Worm (Caenorhabditis elegans) whole organism, L4/young adult: ENCODE measurements around the gene his-16.
"Not testable (repeated sequence)": the region's sequence is repeated elsewhere in the genome, so short reads cannot be mapped to it uniquely, and the experiment has no call there.

ENCODE experiments used
- W03F9.2 ChIP-seq: fragments of 150-350 bp; optimal IDR thresholded peaks from 2 replicates; lab custom pipeline; 2014; ENCODE audit warnings: missing biosample characterization, missing genetic modification characterization
- dao-5 ChIP-seq: sonication (generic microtip); optimal IDR thresholded peaks from 2 replicates; lab custom pipeline; 2016; ENCODE audit warnings: missing genotype, missing genetic modification characterization, moderate library complexity, missing compliant biosample characterization
- him-1 ChIP-seq: sonication (generic microtip); optimal IDR thresholded peaks from 2 replicates; lab custom pipeline; 2016; ENCODE audit warnings: missing genotype, missing genetic modification reagents, missing genetic modification characterization, missing compliant biosample characterization

his-16 gene

DNA sequence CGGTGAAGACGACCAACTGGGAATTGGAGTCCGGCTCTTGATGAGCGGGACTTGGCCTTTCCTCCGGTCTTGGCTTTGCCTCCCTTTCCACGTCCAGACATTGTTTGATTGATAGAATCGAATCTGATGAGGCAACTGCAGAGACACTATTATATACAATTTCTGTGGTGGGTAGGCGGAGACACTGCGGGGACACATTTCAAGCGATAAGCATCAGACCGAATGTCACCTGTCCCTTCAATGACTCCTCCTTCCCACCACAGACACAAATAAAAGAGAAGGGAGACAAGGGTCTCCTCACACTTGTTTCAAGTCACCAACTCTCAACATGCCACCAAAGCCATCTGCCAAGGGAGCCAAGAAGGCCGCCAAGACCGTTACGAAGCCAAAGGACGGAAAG is at the start of gene his-16:
Gene his-16 (minus strand): TSS at position 101 of the 400 bp plus-strand sequence.
- TF ChIP-seq him-1; dao-5 (tag; lab: Kevin White, UChicago); W03F9.2 (tag; lab: Kevin White, UChicago): not testable (repeated sequence)

DNA sequence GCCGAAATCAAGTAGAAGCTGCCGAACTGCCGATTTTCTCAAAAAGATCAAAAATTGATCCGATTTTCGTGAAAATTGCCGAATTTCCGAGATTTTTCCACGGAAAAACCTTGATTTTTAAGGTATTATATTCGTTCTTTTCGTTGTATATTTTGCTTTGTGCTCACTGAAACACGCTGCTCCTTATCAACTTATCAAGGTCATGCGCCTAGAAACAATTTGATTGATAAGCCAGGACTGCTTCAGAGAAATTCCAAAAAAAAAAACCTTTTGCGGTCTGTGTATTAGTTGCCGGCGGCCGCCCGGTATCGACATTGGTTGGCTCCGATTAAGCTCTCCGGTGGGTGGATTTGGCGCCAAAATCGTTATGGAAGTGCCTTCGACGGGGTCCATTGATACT is 44.5 kb upstream of the his-16 start:
- no peak for TF ChIP-seq W03F9.2 (tag; lab: Kevin White, UChicago)

DNA sequence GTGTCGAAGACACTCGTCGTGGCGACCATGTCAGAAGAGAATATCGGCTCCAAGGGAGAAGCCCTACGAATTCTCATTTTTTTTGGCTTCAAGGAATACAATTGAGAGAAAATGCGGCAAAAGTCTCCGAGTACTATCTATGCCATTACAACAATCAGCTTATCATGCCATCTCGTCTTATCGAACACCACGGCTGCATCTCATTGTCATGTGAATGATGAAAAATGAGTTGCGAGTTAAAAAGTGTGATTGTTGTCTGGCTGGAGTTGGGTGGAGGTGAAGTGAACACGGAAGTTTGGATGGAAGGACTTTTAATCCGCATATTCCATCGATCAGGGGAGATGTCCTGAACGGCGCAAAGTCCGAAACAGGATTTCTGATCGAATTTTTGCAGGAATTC is 43.0 kb upstream of the his-16 start:
- TF ChIP-seq W03F9.2 (tag; lab: Kevin White, UChicago) = no peak
- TF ChIP-seq dao-5 (tag; lab: Kevin White, UChicago) = no peak

DNA sequence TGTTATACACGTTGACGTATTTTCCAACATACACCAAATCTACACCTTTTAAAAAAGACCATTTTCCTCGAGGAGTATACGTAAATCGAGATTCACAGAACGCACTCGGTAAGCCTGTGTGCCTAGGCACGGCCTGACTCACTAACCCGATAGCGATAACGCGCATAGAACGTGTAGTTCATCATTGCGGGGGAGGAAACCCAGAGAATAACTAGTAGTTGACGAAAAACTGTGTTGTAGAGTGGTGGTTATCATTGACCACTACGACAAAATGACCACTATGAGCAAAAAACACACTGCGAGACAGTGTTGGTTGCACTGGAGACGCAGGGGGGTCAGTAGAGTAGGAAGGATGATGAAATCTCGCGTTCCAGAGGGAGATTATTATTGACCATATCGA is 41.9 kb upstream of the his-16 start:
- TF ChIP-seq him-1 (no peak), dao-5 (tag; lab: Kevin White, UChicago) (no peak), W03F9.2 (tag; lab: Kevin White, UChicago) (no peak)

DNA sequence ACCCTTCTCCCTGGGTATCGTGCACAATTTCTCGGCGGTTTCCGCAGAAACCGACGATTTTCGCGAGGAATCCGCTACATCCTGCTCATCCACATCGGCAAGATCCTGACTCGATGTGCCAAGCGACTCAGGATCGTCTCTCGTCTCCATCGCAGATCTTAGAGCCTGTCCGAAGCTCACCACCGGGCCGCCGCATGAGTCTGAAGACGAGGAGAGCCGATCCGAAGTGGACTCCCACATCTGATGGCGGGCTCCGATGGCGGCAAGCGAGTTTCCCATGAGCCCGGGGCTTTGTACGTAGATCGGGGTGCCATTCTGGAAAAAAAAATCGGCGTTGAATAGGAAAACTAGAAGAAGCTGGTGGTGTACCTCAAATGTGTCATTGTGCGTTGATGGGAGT is 40.4 kb upstream of the his-16 start:
- TF ChIP-seq dao-5 (tag; lab: Kevin White, UChicago) = no peak
- no peak for TF ChIP-seq him-1
- TF ChIP-seq W03F9.2 (tag; lab: Kevin White, UChicago) = no peak

DNA sequence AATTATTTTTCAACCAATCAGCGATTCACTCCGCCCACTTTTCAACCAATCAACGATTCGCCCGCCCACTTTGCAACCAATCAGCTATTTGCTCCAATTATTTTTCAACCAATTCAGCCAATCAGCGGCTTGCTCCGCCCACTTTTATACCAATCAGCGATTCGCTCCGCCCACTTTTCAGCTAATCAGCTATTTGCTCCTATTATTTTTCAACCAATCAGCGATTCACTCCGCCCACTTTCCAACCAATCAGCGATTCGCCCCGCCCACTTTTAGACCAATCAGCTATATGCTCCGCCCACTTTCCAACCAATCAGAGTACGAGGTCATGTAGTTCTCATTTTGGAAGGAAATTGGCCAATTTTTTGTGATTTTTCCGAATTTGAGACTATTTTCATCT is 37.4 kb upstream of the his-16 start:
- no peak for TF ChIP-seq dao-5 (tag; lab: Kevin White, UChicago)

DNA sequence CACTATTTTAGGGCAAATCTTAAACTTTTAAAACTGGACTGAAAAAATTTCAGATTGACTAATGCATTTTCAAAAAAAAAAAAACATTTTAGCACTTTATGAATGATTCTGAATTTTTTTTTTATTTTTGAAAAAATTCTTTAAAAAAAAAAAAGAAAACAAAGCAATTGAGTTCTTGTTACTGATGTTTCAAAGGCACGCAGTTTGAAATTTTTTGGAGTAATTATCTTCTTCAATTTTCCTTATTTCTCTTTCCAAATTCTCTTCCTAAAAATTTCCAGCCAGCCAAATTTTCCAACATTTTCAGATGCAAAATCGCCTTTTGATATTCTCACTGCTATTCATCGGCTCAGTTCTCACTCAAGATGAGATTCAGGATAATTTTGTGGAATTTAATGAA is 34.1 kb upstream of the his-16 start, which contains the start of gene F08G2.8:
Gene F08G2.8 (plus strand): TSS at position 301 of the 400 bp plus-strand sequence.
- no peak for TF ChIP-seq W03F9.2 (tag; lab: Kevin White, UChicago)
- no peak for TF ChIP-seq dao-5 (tag; lab: Kevin White, UChicago)
- no peak for TF ChIP-seq him-1

DNA sequence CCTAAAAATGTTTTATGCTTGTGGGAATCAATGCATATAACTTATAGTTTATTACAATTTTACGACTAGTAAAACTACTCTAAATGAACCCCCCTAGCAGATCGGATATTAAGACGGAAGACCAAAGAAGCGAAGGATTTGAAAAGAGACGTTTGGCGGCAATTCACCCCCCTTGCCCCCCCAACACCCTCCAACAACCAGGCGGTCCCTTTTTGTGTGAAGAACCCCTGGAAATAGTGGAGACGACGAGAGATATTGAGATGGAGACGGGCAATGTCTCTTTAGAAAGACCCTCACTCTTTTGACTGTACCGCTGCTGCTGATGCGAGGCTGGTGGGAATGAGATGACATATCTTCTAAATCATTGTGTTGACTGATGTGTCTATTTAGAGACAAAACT is 29.4 kb upstream of the his-16 start:
- TF ChIP-seq dao-5 (tag; lab: Kevin White, UChicago) (no peak), him-1 (no peak)

DNA sequence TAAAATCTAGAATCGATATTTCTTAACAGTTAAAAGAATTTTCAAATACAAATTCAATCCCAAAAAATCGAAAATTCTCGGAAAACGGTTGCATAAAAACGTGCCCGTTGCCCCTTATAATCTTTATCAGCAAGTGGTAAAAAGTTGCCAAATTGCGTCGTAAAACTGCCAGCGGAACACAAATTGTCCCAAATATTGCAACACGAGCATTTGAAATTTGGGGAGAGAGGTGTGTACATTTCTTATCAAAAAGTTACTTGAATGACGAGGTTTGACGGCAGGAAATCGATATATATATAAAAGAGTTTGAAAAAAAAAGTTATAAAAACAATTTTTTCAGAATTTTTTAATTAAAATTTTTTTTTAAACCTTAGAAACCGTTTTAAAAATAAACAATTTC is 28.1 kb upstream of the his-16 start:
- no peak for TF ChIP-seq W03F9.2 (tag; lab: Kevin White, UChicago)
- no peak for TF ChIP-seq dao-5 (tag; lab: Kevin White, UChicago)
- no peak for TF ChIP-seq him-1

DNA sequence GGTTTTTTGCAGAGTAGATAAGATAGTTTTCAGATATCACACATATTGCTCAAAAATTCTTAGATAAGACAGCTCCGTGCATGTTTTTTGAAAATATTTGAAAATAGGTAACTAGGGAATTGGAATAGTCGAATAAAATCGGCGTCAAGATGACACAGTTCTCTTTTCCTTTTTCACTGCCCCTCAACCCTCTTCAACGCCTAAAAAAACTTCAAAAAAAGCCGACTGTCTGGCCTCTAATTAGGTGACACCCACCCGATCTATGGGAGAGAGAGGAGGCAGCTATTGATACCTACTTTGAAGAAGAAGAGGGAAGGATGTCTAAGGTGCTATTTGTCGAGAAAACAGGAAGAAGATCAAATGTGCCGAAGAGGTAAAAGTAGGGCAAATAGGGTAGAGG is 24.4 kb upstream of the his-16 start:
- TF ChIP-seq him-1 = no peak
- no peak for TF ChIP-seq dao-5 (tag; lab: Kevin White, UChicago)
- TF ChIP-seq W03F9.2 (tag; lab: Kevin White, UChicago) = no peak

DNA sequence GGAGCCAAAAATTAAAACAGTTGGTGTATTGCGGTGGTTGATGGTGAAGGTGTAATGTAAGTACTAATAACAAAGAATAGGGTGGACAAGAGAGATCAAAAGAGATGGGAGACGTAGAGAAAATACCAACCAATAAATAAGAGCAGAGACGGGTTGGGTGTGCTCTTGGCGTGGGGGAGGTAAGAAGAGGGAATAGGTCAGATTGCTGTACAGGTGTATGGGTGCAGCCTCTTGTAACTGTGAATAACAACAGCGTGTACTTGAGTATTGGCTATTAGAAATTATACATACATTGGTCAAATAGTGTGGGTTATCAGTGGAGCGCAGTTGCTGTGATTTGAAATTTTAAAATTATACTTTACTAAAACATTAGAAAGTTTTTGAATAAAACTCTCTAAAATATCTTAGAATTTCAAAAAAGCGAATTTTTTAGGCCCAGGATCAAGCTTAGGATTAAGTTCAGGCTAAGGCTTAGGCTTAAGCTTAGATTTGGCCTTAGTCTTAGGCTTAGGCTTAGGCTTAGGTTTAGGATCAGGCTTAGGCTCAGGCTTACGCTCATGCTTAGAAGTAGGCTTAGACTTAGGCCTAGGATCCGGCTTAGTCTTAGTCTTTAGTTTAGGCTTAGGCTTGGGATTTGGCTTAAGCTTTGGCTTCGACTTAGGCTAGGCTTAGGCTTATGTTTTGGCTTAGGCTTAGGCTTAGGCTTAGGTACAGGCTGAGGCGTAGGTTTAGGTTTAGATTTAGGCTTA is 23.3 kb upstream of the his-16 start, which contains the start of gene F08G2.7:
Gene F08G2.7 (minus strand): TSS at position 51 of the 749 bp plus-strand sequence.
- no peak for TF ChIP-seq W03F9.2 (tag; lab: Kevin White, UChicago)
- TF ChIP-seq him-1 = no peak
- TF ChIP-seq dao-5 (tag; lab: Kevin White, UChicago) = no peak

DNA sequence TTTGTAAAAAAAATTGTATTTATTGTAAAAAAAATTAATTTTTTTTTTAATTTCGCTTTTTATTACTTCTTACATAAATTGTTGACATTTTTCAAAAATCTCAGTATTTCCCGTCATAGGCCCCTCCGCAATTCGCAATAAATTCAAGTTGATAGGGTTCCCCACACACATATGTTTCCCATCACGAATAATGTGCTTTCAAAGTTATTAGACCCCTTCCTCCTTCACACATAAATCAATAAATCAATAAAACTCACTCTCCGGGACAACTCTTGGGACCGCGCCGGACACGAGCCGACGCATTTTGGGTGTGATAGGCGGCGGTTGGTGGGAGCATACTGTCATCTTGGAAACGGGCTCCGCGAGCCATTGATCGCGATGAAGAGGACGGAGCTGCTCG is 21.5 kb upstream of the his-16 start:
- no peak for TF ChIP-seq him-1
- no peak for TF ChIP-seq dao-5 (tag; lab: Kevin White, UChicago)
- TF ChIP-seq W03F9.2 (tag; lab: Kevin White, UChicago) = no peak

DNA sequence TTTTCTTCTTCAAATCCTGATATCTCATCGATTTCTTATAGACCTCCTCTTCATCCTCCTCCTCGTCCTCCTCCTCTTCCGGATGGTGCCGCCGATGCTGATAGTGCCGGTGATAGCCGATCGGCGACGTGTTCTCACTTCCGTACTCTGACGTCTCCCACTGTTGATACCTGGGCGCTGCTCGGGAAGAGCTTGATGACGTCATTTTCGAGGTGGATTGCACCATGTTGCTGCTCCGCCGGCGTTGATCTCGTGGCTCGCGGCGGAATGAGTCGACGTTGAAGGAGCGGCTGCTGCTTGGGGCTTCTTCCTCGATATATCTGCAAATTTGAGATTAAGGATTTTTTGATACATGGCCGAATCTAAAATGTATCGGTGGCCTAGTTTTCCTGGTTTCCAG is 20.5 kb upstream of the his-16 start:
- TF ChIP-seq dao-5 (tag; lab: Kevin White, UChicago) (no peak), W03F9.2 (tag; lab: Kevin White, UChicago) (no peak), him-1 (no peak)

DNA sequence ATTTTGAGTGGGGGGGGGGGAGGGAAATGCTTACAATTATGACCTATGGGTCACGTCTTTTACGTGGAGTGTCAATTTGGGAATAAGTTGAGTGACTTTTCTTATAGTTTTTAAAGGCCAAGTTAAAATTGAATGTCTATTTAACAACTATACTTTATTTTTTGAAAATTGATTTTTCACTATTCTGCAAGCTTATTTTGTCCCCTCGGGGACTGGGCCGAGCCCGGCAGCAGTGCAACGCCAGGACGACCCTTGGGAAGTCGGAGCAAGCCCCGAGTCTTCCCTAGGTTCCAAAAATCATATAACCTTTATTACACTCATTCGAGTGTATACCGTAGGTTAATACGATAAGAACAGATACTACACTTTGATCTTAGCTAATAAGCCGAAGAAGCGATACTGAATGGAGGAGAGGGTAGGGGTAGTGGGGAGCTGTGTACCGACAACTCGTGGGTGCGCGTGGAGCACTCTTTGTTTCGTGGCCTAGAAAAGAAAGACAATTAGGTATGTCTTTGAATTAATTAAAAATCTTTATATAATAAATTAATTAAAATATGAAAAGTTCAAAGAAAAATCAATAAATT is 17.9 kb upstream of the his-16 start, which contains the start of gene ins-37:
Gene ins-37 (minus strand): TSS at position 384 of the 584 bp plus-strand sequence.
- TF ChIP-seq W03F9.2 (tag; lab: Kevin White, UChicago); him-1; dao-5 (tag; lab: Kevin White, UChicago): not testable (repeated sequence)
